Worm (Caenorhabditis elegans) whole organism, L4 larva: Measurements from ENCODE around the gene mdt-26.

ENCODE experiments used
- T20F7.1 ChIP-seq: fragments of 200-800 bp; sonication (Bioruptor generic); optimal IDR thresholded peaks from 2 replicates; lab custom pipeline; 2018; ENCODE audit warnings: mild to moderate bottlenecking, missing genetic modification characterization, missing compliant biosample characterization
- T26A8.4 ChIP-seq: fragments of 200-800 bp; sonication (Bioruptor generic); IDR thresholded peaks from 2 replicates; pipeline ENCODE4 v1.3.6; 2022; ENCODE audit warnings: missing genetic modification characterization, missing compliant biosample characterization
- Y48G9A.11 ChIP-seq: fragments of 200-800 bp; sonication (Bioruptor generic); IDR thresholded peaks from 2 replicates; pipeline ENCODE4 v1.3.6; 2022; ENCODE audit warnings: missing genetic modification reagents, missing genetic modification characterization, missing compliant biosample characterization
- aha-1 ChIP-seq: fragments of 150-350 bp; peaks from one replicate; lab custom pipeline; 2014; ENCODE audit warnings: missing biosample characterization, missing genetic modification characterization
- ama-1 ChIP-seq: fragments of 150-350 bp; optimal IDR thresholded peaks from 2 replicates; lab custom pipeline; 2014; ENCODE audit warnings: inconsistent platforms, mixed read lengths
- arid-1 ChIP-seq: fragments of 200-800 bp; sonication (Bioruptor generic); conservative IDR thresholded peaks from 2 replicates; pipeline ENCODE4 v1.3.6; 2022; ENCODE audit warnings: missing genetic modification reagents, missing genetic modification characterization, missing compliant biosample characterization
- attf-4 ChIP-seq: sonication (generic microtip); optimal IDR thresholded peaks from 3 replicates; lab custom pipeline; 2017; ENCODE audit warnings: missing biosample characterization, missing genetic modification characterization
- ceh-32 ChIP-seq: sonication (generic microtip); optimal IDR thresholded peaks from 2 replicates; lab custom pipeline; 2016; ENCODE audit warnings: mild to moderate bottlenecking, missing genetic modification characterization, missing compliant biosample characterization; ENCODE audit not compliant: poor library complexity
- ceh-44 ChIP-seq: fragments of 200-800 bp; sonication (Bioruptor generic); IDR thresholded peaks from 2 replicates; pipeline ENCODE4 v1.3.6; 2022; ENCODE audit warnings: missing genetic modification reagents, missing genetic modification characterization, missing compliant biosample characterization
- ces-1 ChIP-seq: fragments of 150-350 bp; sonication (generic microtip); optimal IDR thresholded peaks from 4 replicates; lab custom pipeline; 2014; ENCODE audit warnings: missing biosample characterization, missing genetic modification reagents, missing genetic modification characterization
- cey-2 ChIP-seq: sonication (generic microtip); optimal IDR thresholded peaks from 3 replicates; lab custom pipeline; 2017; ENCODE audit warnings: missing genetic modification characterization, mild to moderate bottlenecking, missing compliant biosample characterization, antibody characterized with exemption, borderline replicate concordance; ENCODE audit not compliant: insufficient read depth
- daf-19 ChIP-seq: fragments of 200-800 bp; sonication (Bioruptor generic); conservative IDR thresholded peaks from 2 replicates; pipeline ENCODE4 v1.3.6; 2022; ENCODE audit warnings: missing genetic modification characterization, missing compliant biosample characterization
- daf-8 ChIP-seq: fragments of 200-800 bp; sonication (Bioruptor generic); IDR thresholded peaks from 2 replicates; pipeline ENCODE4 v1.3.6; 2022; ENCODE audit warnings: missing genetic modification characterization, missing compliant biosample characterization
- dmd-9 ChIP-seq: fragments of 200-800 bp; sonication (Bioruptor generic); IDR thresholded peaks from 2 replicates; pipeline ENCODE4 v1.3.6; 2022; ENCODE audit warnings: missing genetic modification reagents, missing genetic modification characterization, missing compliant biosample characterization
- dpl-1 ChIP-seq: fragments of 150-350 bp; optimal IDR thresholded peaks from 2 replicates; lab custom pipeline; 2014; ENCODE audit warnings: missing biosample characterization, missing genetic modification reagents, missing genetic modification characterization
- dve-1 ChIP-seq: sonication (generic microtip); optimal IDR thresholded peaks from 2 replicates; lab custom pipeline; 2017; ENCODE audit warnings: antibody characterized with exemption, mild to moderate bottlenecking, missing genetic modification characterization, missing compliant biosample characterization; ENCODE audit not compliant: insufficient read depth
- egl-43 ChIP-seq: fragments of 200-800 bp; sonication (Bioruptor generic); IDR thresholded peaks from 2 replicates; pipeline ENCODE4 v1.3.6; 2022; ENCODE audit warnings: missing genetic modification reagents, missing genetic modification characterization, missing compliant biosample characterization
- fkh-10 ChIP-seq: fragments of 150-350 bp; optimal IDR thresholded peaks from 2 replicates; lab custom pipeline; 2014; ENCODE audit warnings: missing biosample characterization, missing genetic modification reagents, missing genetic modification characterization
- fos-1 ChIP-seq: fragments of 150-350 bp; optimal IDR thresholded peaks from 2 replicates; lab custom pipeline; 2014; ENCODE audit warnings: missing biosample characterization, missing genetic modification characterization
- gei-8 ChIP-seq: fragments of 200-800 bp; sonication (Bioruptor generic); optimal IDR thresholded peaks from 2 replicates; lab custom pipeline; 2018; ENCODE audit warnings: mild to moderate bottlenecking, missing genetic modification characterization, missing compliant biosample characterization
- hlh-30 ChIP-seq: sonication (generic microtip); optimal IDR thresholded peaks from 2 replicates; lab custom pipeline; 2017; ENCODE audit warnings: antibody characterized with exemption, mild to moderate bottlenecking, missing genetic modification characterization, missing compliant biosample characterization; ENCODE audit not compliant: insufficient read depth
- jun-1 ChIP-seq: fragments of 150-350 bp; optimal IDR thresholded peaks from 2 replicates; lab custom pipeline; 2014; ENCODE audit warnings: missing biosample characterization, missing genetic modification reagents, missing genetic modification characterization
- lim-7 ChIP-seq: fragments of 200-800 bp; sonication (Bioruptor generic); IDR thresholded peaks from 2 replicates; pipeline ENCODE4 v1.3.6; 2022; ENCODE audit warnings: missing genetic modification characterization, missing compliant biosample characterization
- lin-1 ChIP-seq: fragments of 200-800 bp; sonication (Bioruptor generic); IDR thresholded peaks from 2 replicates; pipeline ENCODE4 v1.3.6; 2022; ENCODE audit warnings: missing genetic modification reagents, missing genetic modification characterization, missing compliant biosample characterization
- lin-15B ChIP-seq: fragments of 150-350 bp; sonication (generic microtip); optimal IDR thresholded peaks from 3 replicates; lab custom pipeline; 2014; ENCODE audit warnings: missing biosample characterization, missing genetic modification characterization
- lin-29 ChIP-seq: fragments of 200-800 bp; sonication (Bioruptor generic); IDR thresholded peaks from 2 replicates; pipeline ENCODE4 v1.3.6; 2022; ENCODE audit warnings: missing genetic modification reagents, missing genetic modification characterization, missing compliant biosample characterization
- lir-3 ChIP-seq: sonication (generic microtip); optimal IDR thresholded peaks from 2 replicates; lab custom pipeline; 2016; ENCODE audit warnings: mild to moderate bottlenecking, missing genetic modification characterization, missing compliant biosample characterization
- lsy-2 ChIP-seq, 2 experiments: fragments of 150-350 bp in 1 of 2; sonication (generic microtip) in 1 of 2; optimal IDR thresholded peaks; 2 replicates each; lab custom pipeline; 2014 to 2017; ENCODE audit warnings: missing biosample characterization in 2 of 2, missing genetic modification characterization in 2 of 2
- mdl-1 ChIP-seq, 2 experiments: fragments of 150-350 bp in 1 of 2; sonication (generic microtip) in 1 of 2; optimal IDR thresholded peaks; 2 replicates each; lab custom pipeline; 2014 to 2017; ENCODE audit warnings: missing biosample characterization in 2 of 2, missing genetic modification characterization in 2 of 2
- mep-1 ChIP-seq: fragments of 150-350 bp; sonication (generic microtip); optimal IDR thresholded peaks from 3 replicates; lab custom pipeline; 2014; ENCODE audit warnings: missing biosample characterization, missing genetic modification characterization
- mxl-2 ChIP-seq: fragments of 200-800 bp; sonication (Bioruptor generic); conservative IDR thresholded peaks from 2 replicates; pipeline ENCODE4 v1.3.6; 2022; ENCODE audit warnings: missing genetic modification reagents, missing genetic modification characterization, missing compliant biosample characterization
- mxl-3 ChIP-seq: fragments of 200-800 bp; sonication (Bioruptor generic); optimal IDR thresholded peaks from 2 replicates; lab custom pipeline; 2018; ENCODE audit warnings: mild to moderate bottlenecking, missing genetic modification characterization, missing compliant biosample characterization
- nhr-102 ChIP-seq: sonication (generic microtip); optimal IDR thresholded peaks from 2 replicates; lab custom pipeline; 2016; ENCODE audit warnings: mild to moderate bottlenecking, missing genetic modification characterization, moderate library complexity, missing compliant biosample characterization
- nhr-11 ChIP-seq: fragments of 150-350 bp; optimal IDR thresholded peaks from 2 replicates; lab custom pipeline; 2014; ENCODE audit warnings: missing biosample characterization, missing genetic modification characterization
- nhr-28 ChIP-seq: fragments of 150-350 bp; optimal IDR thresholded peaks from 2 replicates; lab custom pipeline; 2014; ENCODE audit warnings: missing biosample characterization, missing genetic modification characterization
- nhr-42 ChIP-seq: fragments of 200-800 bp; sonication (Bioruptor generic); IDR thresholded peaks from 2 replicates; pipeline ENCODE4 v1.3.6; 2022; ENCODE audit warnings: missing genetic modification characterization, missing compliant biosample characterization
- nhr-48 ChIP-seq: sonication (generic microtip); optimal IDR thresholded peaks from 2 replicates; lab custom pipeline; 2016; ENCODE audit warnings: mild to moderate bottlenecking, missing genetic modification characterization, missing compliant biosample characterization
- nhr-6 ChIP-seq: fragments of 150-350 bp; optimal IDR thresholded peaks from 2 replicates; lab custom pipeline; 2014; ENCODE audit warnings: missing biosample characterization, missing genetic modification characterization
- nhr-77 ChIP-seq: fragments of 150-350 bp; optimal IDR thresholded peaks from 2 replicates; lab custom pipeline; 2014; ENCODE audit warnings: missing biosample characterization, missing genetic modification characterization
- pqm-1 ChIP-seq: sonication (generic microtip); optimal IDR thresholded peaks from 2 replicates; lab custom pipeline; 2017; ENCODE audit warnings: missing biosample characterization, missing genetic modification characterization
- skn-1 ChIP-seq: fragments of 150-350 bp; optimal IDR thresholded peaks from 2 replicates; lab custom pipeline; 2014; ENCODE audit warnings: missing biosample characterization, missing genetic modification characterization
- snpc-1.2 ChIP-seq: fragments of 200-800 bp; sonication (Bioruptor generic); IDR thresholded peaks from 2 replicates; pipeline ENCODE4 v1.3.6; 2022; ENCODE audit warnings: missing genetic modification reagents, missing genetic modification characterization, missing compliant biosample characterization
- snpc-4 ChIP-seq: fragments of 150-350 bp; optimal IDR thresholded peaks from 2 replicates; lab custom pipeline; 2014; ENCODE audit warnings: missing biosample characterization, missing genetic modification characterization
- spr-1 ChIP-seq: sonication (generic microtip); optimal IDR thresholded peaks from 2 replicates; lab custom pipeline; 2016; ENCODE audit warnings: mild to moderate bottlenecking, missing genetic modification characterization, missing compliant biosample characterization
- tag-97 ChIP-seq: fragments of 200-800 bp; sonication (Bioruptor generic); IDR thresholded peaks from 2 replicates; pipeline ENCODE4 v1.3.6; 2022; ENCODE audit warnings: missing genetic modification characterization, missing compliant biosample characterization
- zag-1 ChIP-seq: fragments of 150-350 bp; optimal IDR thresholded peaks from 2 replicates; lab custom pipeline; 2014; ENCODE audit warnings: missing biosample characterization, missing genetic modification characterization
- zfp-2 ChIP-seq: sonication (generic microtip); optimal IDR thresholded peaks from 2 replicates; lab custom pipeline; 2016; ENCODE audit warnings: mild to moderate bottlenecking, missing genetic modification characterization, missing compliant biosample characterization
- zip-11 ChIP-seq: fragments of 200-800 bp; sonication (Bioruptor generic); IDR thresholded peaks from 2 replicates; pipeline ENCODE4 v1.3.6; 2022; ENCODE audit warnings: missing genetic modification characterization, missing compliant biosample characterization
- zip-2 ChIP-seq: fragments of 150-350 bp; optimal IDR thresholded peaks from 2 replicates; lab custom pipeline; 2014; ENCODE audit warnings: missing biosample characterization, missing genetic modification characterization
- ztf-7 ChIP-seq: fragments of 150-350 bp; optimal IDR thresholded peaks from 2 replicates; lab custom pipeline; 2014; ENCODE audit warnings: missing biosample characterization, missing genetic modification characterization

Gene mdt-26

DNA sequence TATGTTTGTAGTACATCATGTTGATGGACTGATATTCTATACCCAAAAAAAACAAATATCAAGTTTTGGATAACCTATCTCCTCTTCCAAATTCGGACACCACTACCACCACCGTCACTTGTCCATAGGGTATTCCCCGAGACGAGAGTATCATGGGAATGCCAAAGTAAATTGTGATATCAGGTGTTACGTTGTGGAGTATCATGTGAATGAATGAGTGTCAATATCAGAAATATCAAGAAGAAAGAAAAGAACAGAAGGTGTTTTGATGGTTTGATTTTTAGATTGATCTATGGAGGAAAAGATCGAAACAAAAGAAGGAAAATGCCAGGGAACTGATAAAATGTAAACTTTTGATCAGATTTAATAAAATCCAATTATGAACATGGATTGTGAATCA is 37.3 kb downstream of the mdt-26 start (continued):
- TF ChIP-seq hlh-30 (peak; percentile 90), mxl-3 (GFP tag; lab: Kevin White, UChicago) (peak; percentile 31), mdl-1 (tag; optimal IDR thresholded peaks at IDR 0.05; lab: Kevin White, UChicago) (peak in 1 of 2 experiments; percentile 50), lim-7 (GFP tag; lab: Robert Waterston, UW) (no peak), nhr-77 (tag; lab: Kevin White, UChicago) (peak; percentile 21), lsy-2 (tag; optimal IDR thresholded peaks at IDR 0.05; lab: Kevin White, UChicago) (no peak), dve-1 (peak; percentile 52), mxl-2 (GFP tag; lab: Robert Waterston, UW) (no peak), daf-19 (no peak), egl-43 (GFP tag; lab: Robert Waterston, UW) (no peak), spr-1 (tag; lab: Kevin White, UChicago) (no peak), ces-1 (GFP tag; lab: Kevin White, UChicago) (no peak), zag-1 (tag; lab: Kevin White, UChicago) (no peak), nhr-42 (GFP tag; lab: Robert Waterston, UW) (no peak), nhr-11 (tag; lab: Kevin White, UChicago) (peak; percentile 47), snpc-1.2 (no peak), dpl-1 (GFP tag; lab: Kevin White, UChicago) (no peak), ceh-32 (tag; lab: Kevin White, UChicago) (no peak), mep-1 (tag; lab: Kevin White, UChicago) (peak; percentile 7), dmd-9 (no peak), ama-1 (no peak), daf-8 (GFP tag; lab: Robert Waterston, UW) (no peak)

ce11 chrII:5698869-5699268 is 37.9 kb downstream of the mdt-26 start, which contains the start of the genes C25H3.10 and C25H3.1:
Gene C25H3.10, minus strand, starts transcription at chrII:5698969.
Gene C25H3.1, plus strand, starts transcription at chrII:5699071.
- TF ChIP-seq dpl-1 (GFP tag; lab: Kevin White, UChicago) (no peak), skn-1 (no peak), zip-11 (GFP tag; lab: Robert Waterston, UW) (no peak), hlh-30 (peak; percentile 19), nhr-28 (tag; lab: Kevin White, UChicago) (peak; percentile 12), ceh-44 (GFP tag; lab: Robert Waterston, UW) (no peak), gei-8 (no peak), dmd-9 (no peak)

DNA sequence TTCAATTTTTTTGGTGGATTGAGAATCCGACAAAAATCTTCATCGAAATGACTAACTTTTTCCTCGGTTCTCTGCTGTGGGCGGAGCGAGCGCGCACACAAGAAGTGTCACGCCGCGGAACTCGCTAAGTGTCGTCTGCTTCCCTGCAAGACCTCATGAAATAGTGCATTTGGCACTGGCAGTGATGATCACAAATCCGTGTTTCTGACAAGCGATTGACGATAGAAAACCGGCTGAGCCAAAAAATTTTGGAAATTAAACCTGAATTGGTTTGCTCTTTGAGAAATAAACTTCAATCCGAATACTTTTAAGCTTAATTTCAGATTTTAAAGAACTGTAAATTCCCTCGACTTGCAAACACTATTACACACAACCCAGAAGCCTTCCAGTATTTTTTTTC is 40.5 kb downstream of the mdt-26 start:
- TF ChIP-seq lir-3 (tag; lab: Kevin White, UChicago) (no peak), dve-1 (peak; percentile 87), pqm-1 (tag; lab: Kevin White, UChicago) (no peak), cey-2 (tag; lab: Kevin White, UChicago) (no peak), jun-1 (tag; lab: Kevin White, UChicago) (peak; percentile 30), nhr-6 (tag; lab: Kevin White, UChicago) (peak; percentile 46), mdl-1 (tag; optimal IDR thresholded peaks at IDR 0.05; lab: Kevin White, UChicago) (peak; percentile 59 to 75), aha-1 (tag; lab: Kevin White, UChicago) (peak; percentile 26), nhr-48 (tag; lab: Kevin White, UChicago) (no peak), hlh-30 (peak; percentile 86), lin-1 (GFP tag; lab: Robert Waterston, UW) (0 out of 2 replicates have a peak, but pooled peaks have one; percentile 16), ztf-7 (tag; lab: Kevin White, UChicago) (peak; percentile 27), fos-1 (no peak), zag-1 (tag; lab: Kevin White, UChicago) (no peak), T20F7.1 (GFP tag; lab: Kevin White, UChicago) (no peak), arid-1 (peak; percentile 10; the same call in 1 of the 2 replicates), snpc-4 (peak; percentile 94), nhr-102 (tag; lab: Kevin White, UChicago) (peak; percentile 66), lin-15B (tag; lab: Kevin White, UChicago) (peak; percentile 19), Y48G9A.11 (GFP tag; lab: Robert Waterston, UW) (0 out of 2 replicates have a peak, but pooled peaks have one; percentile 39), fkh-10 (GFP tag; lab: Kevin White, UChicago) (no peak), T26A8.4 (GFP tag; lab: Robert Waterston, UW) (peak; percentile 78), tag-97 (GFP tag; lab: Robert Waterston, UW) (no peak), attf-4 (no peak), zfp-2 (tag; lab: Kevin White, UChicago) (no peak), lin-29 (GFP tag; lab: Robert Waterston, UW) (no peak), zip-2 (tag; lab: Kevin White, UChicago) (no peak)
